Fruit fly (Drosophila melanogaster): Measurements from ENCODE around the gene CG8360.

The CG8360 gene

dm6 chr2L:8220393-8220934, 7.7 kb downstream of the CG8360 start, which contains the start of gene Snx6 (continued):
- TF ChIP-seq HLH4C (GFP tag; IDR thresholded peaks at IDR 0.05; ENCODE audit: partially characterized antibody), result peak; percentile 70
- TF ChIP-seq CG2199 (GFP tag; IDR thresholded peaks at IDR 0.05), result no peak
- no peak for TF ChIP-seq hb (GFP tag; IDR thresholded peaks at IDR 0.05; ENCODE audit: partially characterized antibody)
- TF ChIP-seq bowl (GFP tag; IDR thresholded peaks at IDR 0.05), result no peak
- TF ChIP-seq fu2 (GFP tag; optimal IDR thresholded peaks at IDR 0.05), result no peak
- TF ChIP-seq CG13424 (tag; optimal IDR thresholded peaks at IDR 0.05), result no peak
- TF ChIP-seq Myb (GFP tag; optimal IDR thresholded peaks at IDR 0.05), result peak; percentile 38
- no peak for TF ChIP-seq maf-S (GFP tag; optimal IDR thresholded peaks at IDR 0.05)
- TF ChIP-seq Lpt (GFP tag; optimal IDR thresholded peaks at IDR 0.05), result no peak
- no peak for TF ChIP-seq CG12744 (GFP tag; optimal IDR thresholded peaks at IDR 0.05)
- peak; percentile 80 for TF ChIP-seq exex (tag; optimal IDR thresholded peaks at IDR 0.05)
- TF ChIP-seq amos (GFP tag; IDR thresholded peaks at IDR 0.05; ENCODE audit: partially characterized antibody), result peak; percentile 56; the same call in 1 of the 2 replicates
- peak; percentile 27 for TF ChIP-seq trem (tag; optimal IDR thresholded peaks at IDR 0.05)
- no peak for TF ChIP-seq CG6813 (GFP tag; optimal IDR thresholded peaks at IDR 0.05)
- TF ChIP-seq ato (GFP tag; IDR thresholded peaks at IDR 0.05; ENCODE audit: partially characterized antibody), result 0 out of 2 replicates have a peak, but pooled peaks have one; percentile 37
- TF ChIP-seq CG9727 (GFP tag; optimal IDR thresholded peaks at IDR 0.05), result no peak
- no peak for TF ChIP-seq eve (GFP tag; optimal IDR thresholded peaks at IDR 0.05)
- peak; percentile 28; the same call in 1 of the 3 replicates for TF ChIP-seq Opbp (GFP tag; IDR thresholded peaks at IDR 0.05; ENCODE audit: partially characterized antibody)
- no peak for TF ChIP-seq ems (GFP tag; optimal IDR thresholded peaks at IDR 0.05)
- TF ChIP-seq Dbx (GFP tag; IDR thresholded peaks at IDR 0.05), result no peak
- TF ChIP-seq CG42726 (GFP tag; IDR thresholded peaks at IDR 0.05; ENCODE audit: partially characterized antibody), result no peak
- no peak for TF ChIP-seq CG6765 (GFP tag; optimal IDR thresholded peaks at IDR 0.05)
- TF ChIP-seq zen2 (GFP tag; IDR thresholded peaks at IDR 0.05; ENCODE audit: partially characterized antibody), result peak; percentile 59
- TF ChIP-seq CG6791 (GFP tag; IDR thresholded peaks at IDR 0.05; ENCODE audit: partially characterized antibody), result peak; percentile 58; the same call in 2 of the 3 replicates
- TF ChIP-seq CG14710 (tag; optimal IDR thresholded peaks at IDR 0.05), result peak; percentile 12
- no peak for TF ChIP-seq Neu2 (GFP tag; optimal IDR thresholded peaks at IDR 0.05; ENCODE audit: borderline replicate concordance)
- TF ChIP-seq Dp (GFP tag; optimal IDR thresholded peaks at IDR 0.05), result peak; percentile 90
- TF ChIP-seq CG17186 (GFP tag; optimal IDR thresholded peaks at IDR 0.05), result no peak
- peak; percentile 71 for TF ChIP-seq Bgb (GFP tag; IDR thresholded peaks at IDR 0.05; ENCODE audit: partially characterized antibody)
- no peak for TF ChIP-seq Camta (GFP tag; optimal IDR thresholded peaks at IDR 0.05)
- TF ChIP-seq H2.0 (GFP tag; IDR thresholded peaks at IDR 0.05), result no peak
- TF ChIP-seq CG6683 (GFP tag; optimal IDR thresholded peaks at IDR 0.05), result no peak
- no peak for TF ChIP-seq CG3065 (GFP tag; optimal IDR thresholded peaks at IDR 0.05)
- TF ChIP-seq sug (tag; optimal IDR thresholded peaks at IDR 0.05), result peak; percentile 80
- no peak for TF ChIP-seq oc (tag; optimal IDR thresholded peaks at IDR 0.05)
- no peak for TF ChIP-seq CG1529 (GFP tag; optimal IDR thresholded peaks at IDR 0.05)
- peak; percentile 60; the same call in 1 of the 2 replicates for TF ChIP-seq sna (GFP tag; IDR thresholded peaks at IDR 0.05; ENCODE audit: partially characterized antibody)
- peak; percentile 64 for TF ChIP-seq BEAF-32 (GFP tag; optimal IDR thresholded peaks at IDR 0.05)
- no peak for TF ChIP-seq CG6175 (GFP tag; IDR thresholded peaks at IDR 0.05)
- no peak for TF ChIP-seq wdn (GFP tag; IDR thresholded peaks at IDR 0.05)
- TF ChIP-seq CG4617 (GFP tag; optimal IDR thresholded peaks at IDR 0.05; ENCODE audit: borderline replicate concordance), result peak; percentile 25
- TF ChIP-seq unc-4 (GFP tag; IDR thresholded peaks at IDR 0.05; ENCODE audit: partially characterized antibody), result peak; percentile 68
- peak; percentile 87 for TF ChIP-seq Sry-δ (GFP tag; optimal IDR thresholded peaks at IDR 0.05)
- TF ChIP-seq CG16813 (GFP tag; IDR thresholded peaks at IDR 0.05; ENCODE audit: partially characterized antibody), result peak; percentile 50; the same call in 1 of the 3 replicates
- TF ChIP-seq stwl (tag; optimal IDR thresholded peaks at IDR 0.05), result peak; percentile 62
- peak; percentile 38 for TF ChIP-seq pzg (GFP tag; optimal IDR thresholded peaks at IDR 0.05)
- peak; percentile 35; the same call in 2 of the 3 replicates for TF ChIP-seq CG14860 (GFP tag; IDR thresholded peaks at IDR 0.05; ENCODE audit: partially characterized antibody)
- TF ChIP-seq E2f2 (GFP tag; IDR thresholded peaks at IDR 0.05), result peak; percentile 91
